Fruit fly (Drosophila melanogaster) whole organism, pupa: ENCODE data around the gene CG13894.
A peak's percentile ranks its signal among the peaks of the same experiment; 100 is the strongest.

ENCODE experiments used
- CG10348 ChIP-seq: fragments of 200-800 bp; sonication (Bioruptor generic); IDR thresholded peaks from 2 replicates; pipeline ENCODE4 v1.3.6; 2022; ENCODE audit warnings: missing biosample characterization, missing genetic modification characterization
- CG12605 ChIP-seq: fragments of 200-800 bp; sonication (Bioruptor generic); IDR thresholded peaks from 2 replicates; pipeline ENCODE4 v1.3.6; 2022; ENCODE audit warnings: missing biosample characterization, missing genetic modification characterization
- CG13204 ChIP-seq: fragments of 200-800 bp; sonication (Bioruptor generic); optimal IDR thresholded peaks from 2 replicates; lab custom pipeline; 2018; ENCODE audit warnings: missing biosample characterization, mild to moderate bottlenecking, missing genetic modification characterization, moderate library complexity
- CG14655 ChIP-seq: fragments of 200-800 bp; sonication (Bioruptor generic); optimal IDR thresholded peaks from 3 replicates; lab custom pipeline; 2017; ENCODE audit warnings: mild to moderate bottlenecking, missing biosample characterization, missing genetic modification reagents, missing genetic modification characterization
- CG15710 ChIP-seq: fragments of 200-800 bp; sonication (Bioruptor generic); optimal IDR thresholded peaks from 2 replicates; lab custom pipeline; 2018; ENCODE audit warnings: missing biosample characterization, mild to moderate bottlenecking, missing genetic modification characterization, moderate library complexity
- CG17806 ChIP-seq: fragments of 200-800 bp; sonication (Bioruptor generic); optimal IDR thresholded peaks from 2 replicates; lab custom pipeline; 2018; ENCODE audit warnings: missing biosample characterization, mild to moderate bottlenecking, missing genetic modification characterization, moderate library complexity
- CG32121 ChIP-seq: fragments of 200-800 bp; sonication (Bioruptor generic); IDR thresholded peaks from 2 replicates; pipeline ENCODE4 v1.3.6; 2022; ENCODE audit warnings: missing biosample characterization, missing genetic modification characterization
- CG34367 ChIP-seq: fragments of 200-800 bp; sonication (Bioruptor generic); optimal IDR thresholded peaks from 2 replicates; lab custom pipeline; 2018; ENCODE audit warnings: missing biosample characterization, mild to moderate bottlenecking, missing genetic modification characterization
- CG4496 ChIP-seq: fragments of 200-800 bp; sonication (Bioruptor generic); IDR thresholded peaks from 3 replicates; pipeline ENCODE4 v1.3.6; 2022; ENCODE audit warnings: missing biosample characterization, missing genetic modification characterization
- CG8159 ChIP-seq: fragments of 200-800 bp; sonication (Bioruptor generic); optimal IDR thresholded peaks from 3 replicates; lab custom pipeline; 2018; ENCODE audit warnings: missing biosample characterization, mild to moderate bottlenecking, missing genetic modification characterization, moderate library complexity
- CG8301 ChIP-seq: fragments of 200-800 bp; sonication (Bioruptor generic); optimal IDR thresholded peaks from 2 replicates; lab custom pipeline; 2018; ENCODE audit warnings: missing biosample characterization, mild to moderate bottlenecking, missing genetic modification characterization
- CG9948 ChIP-seq: fragments of 200-800 bp; sonication (Bioruptor generic); optimal IDR thresholded peaks from 2 replicates; lab custom pipeline; 2018; ENCODE audit warnings: missing biosample characterization, mild to moderate bottlenecking, missing genetic modification characterization, moderate library complexity
- D1 ChIP-seq: fragments of 200-800 bp; sonication (Bioruptor generic); optimal IDR thresholded peaks from 2 replicates; lab custom pipeline; 2018; ENCODE audit warnings: missing biosample characterization, mild to moderate bottlenecking, missing genetic modification characterization, moderate library complexity
- EcR ChIP-seq: fragments of 200-800 bp; sonication (Bioruptor generic); optimal IDR thresholded peaks from 3 replicates; lab custom pipeline; 2019; ENCODE audit warnings: missing biosample characterization, missing genetic modification characterization, mild to moderate bottlenecking, moderate library complexity, missing genetic modification reagents
- Ets98B ChIP-seq: fragments of 200-800 bp; sonication (Bioruptor generic); IDR thresholded peaks from 2 replicates; pipeline ENCODE4 v1.3.6; 2022; ENCODE audit warnings: missing biosample characterization, missing genetic modification characterization
- Pif1A ChIP-seq: fragments of 200-800 bp; sonication (Bioruptor generic); optimal IDR thresholded peaks from 3 replicates; lab custom pipeline; 2016; ENCODE audit warnings: missing biosample characterization, missing genetic modification characterization
- Pif1B ChIP-seq: fragments of 200-800 bp; sonication (Bioruptor generic); optimal IDR thresholded peaks from 3 replicates; lab custom pipeline; 2016; ENCODE audit warnings: missing biosample characterization, missing genetic modification characterization
- Snoo ChIP-seq: fragments of 200-800 bp; sonication (Bioruptor generic); optimal IDR thresholded peaks from 3 replicates; lab custom pipeline; 2017; ENCODE audit warnings: missing biosample characterization, mild to moderate bottlenecking, missing genetic modification characterization, inconsistent platforms
- fd96Ca ChIP-seq: fragments of 200-800 bp; sonication (Bioruptor generic); IDR thresholded peaks from 3 replicates; pipeline ENCODE4 v1.3.6; 2022; ENCODE audit warnings: missing biosample characterization, missing genetic modification characterization
- gl ChIP-seq: fragments of 200-800 bp; sonication (Bioruptor generic); optimal IDR thresholded peaks from 2 replicates; lab custom pipeline; 2018; ENCODE audit warnings: missing biosample characterization, mild to moderate bottlenecking, missing genetic modification characterization
- rn ChIP-seq: fragments of 200-800 bp; sonication (Bioruptor generic); IDR thresholded peaks from 2 replicates; pipeline ENCODE4 v1.3.6; 2022; ENCODE audit warnings: missing biosample characterization, missing genetic modification characterization

The CG13894 gene

dm6 chr3L:645426-646036 is 53.4 kb downstream of the CG13894 start:
- TF ChIP-seq CG32121 (GFP tag; lab: Robert Waterston, UW) (no peak), CG34367 (tag; lab: Kevin White, UChicago) (no peak), Pif1A (GFP tag; lab: Kevin White, UChicago) (no peak), CG8301 (tag; lab: Kevin White, UChicago) (no peak), CG9948 (no peak), fd96Ca (GFP tag; lab: Robert Waterston, UW) (no peak), CG12605 (no peak), EcR (GFP tag; lab: Kevin White, UChicago) (peak; percentile 13), D1 (tag; lab: Kevin White, UChicago) (no peak)

dm6 chr3L:644111-644718 is 54.7 kb downstream of the CG13894 start:
- TF ChIP-seq CG15710 (tag; lab: Kevin White, UChicago): peak; percentile 81
- TF ChIP-seq gl (tag; lab: Kevin White, UChicago): peak; percentile 50
- peak; percentile 94 for TF ChIP-seq CG8301 (tag; lab: Kevin White, UChicago)
- TF ChIP-seq fd96Ca (GFP tag; lab: Robert Waterston, UW): peak; percentile 96
- TF ChIP-seq Ets98B (GFP tag; lab: Robert Waterston, UW): peak; percentile 96
- peak; percentile 92 for TF ChIP-seq Pif1A (GFP tag; lab: Kevin White, UChicago)
- peak; percentile 10 for TF ChIP-seq EcR (GFP tag; lab: Kevin White, UChicago)
- TF ChIP-seq CG4496 (GFP tag; lab: Robert Waterston, UW): peak; percentile 96
- TF ChIP-seq Snoo (tag; lab: Kevin White, UChicago): peak; percentile 86
- TF ChIP-seq CG12605: peak; percentile 78
- peak; percentile 82 for TF ChIP-seq CG8159
- peak; percentile 51; the same call in 1 of the 2 replicates for TF ChIP-seq CG10348
- TF ChIP-seq CG17806: peak; percentile 88
- peak; percentile 53 for TF ChIP-seq CG13204
- TF ChIP-seq CG32121 (GFP tag; lab: Robert Waterston, UW): peak; percentile 90
- peak; percentile 84 for TF ChIP-seq CG34367 (tag; lab: Kevin White, UChicago)
- peak; percentile 86 for TF ChIP-seq rn
- peak; percentile 91 for TF ChIP-seq Pif1B
- peak; percentile 94 for TF ChIP-seq CG14655 (GFP tag; lab: Kevin White, UChicago)
- TF ChIP-seq CG9948: peak; percentile 87
- TF ChIP-seq D1 (tag; lab: Kevin White, UChicago): peak; percentile 18
- TF ChIP-seq, all 21 proteins: peak for 21
